Worm (Caenorhabditis elegans): ENCODE measurements around the gene JC8.4.
A peak's percentile ranks its signal among the peaks of the same experiment; 100 is the strongest.

- TF ChIP-seq lin-15B (tag; optimal IDR thresholded peaks at IDR 0.05) (no peak), skn-1 (tag; optimal IDR thresholded peaks at IDR 0.05) (no peak), pqm-1 (tag; optimal IDR thresholded peaks at IDR 0.05) (peak; percentile 57)
These were observed 8.7 kb downstream of the JC8.4 start, which contains the start of gene ttr-51 for ce11 chrIV:13252211-13252610.
